Worm (Caenorhabditis elegans) whole organism, L2 larva: ENCODE results near the gene T05G5.4.

Source experiments
- ama-1 ChIP-seq: fragments of 150-350 bp; optimal IDR thresholded peaks from 2 replicates; lab custom pipeline; 2018; ENCODE audit warnings: inconsistent platforms
- dmd-4 ChIP-seq: sonication (generic microtip); optimal IDR thresholded peaks from 2 replicates; lab custom pipeline; 2017; ENCODE audit warnings: missing biosample characterization, missing genetic modification characterization
- mab-5 ChIP-seq: fragments of 150-350 bp; optimal IDR thresholded peaks from 2 replicates; lab custom pipeline; 2014; ENCODE audit warnings: missing biosample characterization, missing genetic modification characterization
- nhr-11 ChIP-seq: fragments of 150-350 bp; optimal IDR thresholded peaks from 2 replicates; lab custom pipeline; 2014; ENCODE audit warnings: missing biosample characterization, missing genetic modification characterization
- sem-4 ChIP-seq: fragments of 150-350 bp; optimal IDR thresholded peaks from 2 replicates; lab custom pipeline; 2014; ENCODE audit warnings: missing biosample characterization, missing genetic modification reagents, missing genetic modification characterization

ce11 chrIII:9783133-9783590 lies 34.4 kb downstream of the T05G5.4 start:
- TF ChIP-seq mab-5 (tag; lab: Kevin White, UChicago), result no peak
- no peak for TF ChIP-seq sem-4 (tag; lab: Kevin White, UChicago)
- no peak for TF ChIP-seq nhr-11
- no peak for TF ChIP-seq ama-1 (lab: Kevin White, UChicago)
- TF ChIP-seq dmd-4 (tag; lab: Kevin White, UChicago), result no peak
